Fruit fly (Drosophila melanogaster): Measurements from ENCODE around the gene CG32719.

- no peak for TF ChIP-seq CG12768 (GFP tag; optimal IDR thresholded peaks at IDR 0.05)
- TF ChIP-seq toe (GFP tag; optimal IDR thresholded peaks at IDR 0.05): no peak
- no peak for TF ChIP-seq CG11617 (GFP tag; optimal IDR thresholded peaks at IDR 0.05)
- TF ChIP-seq kay (GFP tag; ENCODE audit: borderline replicate concordance): no peak
- no peak for TF ChIP-seq Crg-1 (GFP tag; optimal IDR thresholded peaks at IDR 0.05)
- no peak for TF ChIP-seq CG7101 (tag; optimal IDR thresholded peaks at IDR 0.05)
- no peak for TF ChIP-seq Hr96 (GFP tag; optimal IDR thresholded peaks at IDR 0.05)
- TF ChIP-seq Clk (GFP tag; optimal IDR thresholded peaks at IDR 0.05): no peak
- no peak for TF ChIP-seq CG14711 (tag; optimal IDR thresholded peaks at IDR 0.05)
- TF ChIP-seq CG7045 (GFP tag; optimal IDR thresholded peaks at IDR 0.05): no peak
- TF ChIP-seq ovo (GFP tag; optimal IDR thresholded peaks at IDR 0.05): no peak
Observed at dm6 chrX:7512769-7513168, 35.0 kb downstream of the CG32719 start.

All from whole organism, adult.